Worm (Caenorhabditis elegans): ENCODE data around the gene C05D11.8.

- TF ChIP-seq zip-2 (tag; optimal IDR thresholded peaks at IDR 0.05), result no peak
- no peak for TF ChIP-seq fos-1 (tag; optimal IDR thresholded peaks at IDR 0.05)
- no peak for TF ChIP-seq ama-1 (optimal IDR thresholded peaks at IDR 0.05)
- TF ChIP-seq nhr-28 (tag; optimal IDR thresholded peaks at IDR 0.05), result no peak
- no peak for TF ChIP-seq jun-1 (tag; optimal IDR thresholded peaks at IDR 0.05)
- no peak for TF ChIP-seq set-16 (GFP tag; IDR thresholded peaks at IDR 0.05)
These were observed 19.7 kb upstream of the C05D11.8 start, which contains the start of gene let-721 for ce11 chrIII:6446807-6447206.

Measured in whole organism, L4 larva.